Fruit fly (Drosophila melanogaster): ENCODE data around the gene ush.

Gene ush

DNA sequence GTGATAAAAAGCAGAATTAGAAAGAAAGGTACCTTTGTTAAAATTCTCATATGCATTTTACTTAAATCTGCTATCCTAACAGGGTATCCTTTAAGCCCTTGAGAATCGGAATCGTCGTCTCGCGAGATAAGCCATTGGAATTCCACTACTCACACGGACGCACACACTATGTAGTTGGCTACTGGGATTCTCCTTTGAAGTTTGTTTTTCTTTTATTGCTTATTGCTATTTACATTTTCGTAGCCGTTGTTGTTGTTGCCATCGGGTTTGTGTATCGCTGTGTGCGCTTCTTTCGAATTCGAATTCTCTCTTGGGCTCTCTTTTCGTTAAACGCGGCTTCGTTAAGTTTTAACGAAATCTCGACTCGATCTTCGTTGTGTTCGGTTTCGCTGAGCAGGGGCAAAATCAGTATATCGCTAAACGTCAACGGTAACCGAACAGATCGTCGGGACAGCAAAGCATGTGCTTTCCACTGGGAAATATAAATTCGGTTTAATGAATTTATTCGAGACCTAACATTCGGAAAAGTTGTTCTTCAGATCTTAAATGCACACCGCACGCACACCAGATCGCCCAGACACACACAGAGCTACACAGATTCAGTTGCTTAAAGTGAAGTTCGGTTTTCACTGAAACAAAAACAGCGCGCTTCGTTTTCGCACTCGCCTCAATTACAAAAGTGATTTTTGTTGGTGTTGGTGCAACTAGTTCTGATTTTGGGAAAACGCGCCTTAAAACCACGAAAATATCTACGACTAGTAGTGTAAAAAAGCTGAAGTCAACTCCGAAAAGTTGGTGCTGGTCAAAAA, 45.0 kb upstream of the ush start, which contains the start of gene ex (continued):
- peak; percentile 4 for TF ChIP-seq TFAM (GFP tag; optimal IDR thresholded peaks at IDR 0.05)
- TF ChIP-seq shn (GFP tag; optimal IDR thresholded peaks at IDR 0.05) = peak; percentile 50
- TF ChIP-seq CG1792 (GFP tag; optimal IDR thresholded peaks at IDR 0.05) = peak; percentile 69
- TF ChIP-seq ranshi (GFP tag; IDR thresholded peaks at IDR 0.05) = no peak; the same call in 1 of the 2 replicates
- TF ChIP-seq Ada2b (GFP tag; IDR thresholded peaks at IDR 0.05) = no peak
- no peak for TF ChIP-seq CG3065 (GFP tag; optimal IDR thresholded peaks at IDR 0.05)
- TF ChIP-seq amos (GFP tag; IDR thresholded peaks at IDR 0.05; ENCODE audit: partially characterized antibody) = peak; percentile 24; the same call in 1 of the 2 replicates
- peak; percentile 34 for TF ChIP-seq CG10147 (GFP tag; optimal IDR thresholded peaks at IDR 0.05)
- no peak for TF ChIP-seq jigr1 (GFP tag; IDR thresholded peaks at IDR 0.05)
- TF ChIP-seq seq (GFP tag; IDR thresholded peaks at IDR 0.05) = no peak; the same call in 1 of the 2 replicates
- TF ChIP-seq CG7786 (GFP tag; optimal IDR thresholded peaks at IDR 0.05) = no peak
- no peak for TF ChIP-seq trh (GFP tag; optimal IDR thresholded peaks at IDR 0.05)
- TF ChIP-seq CG4328 (GFP tag; optimal IDR thresholded peaks at IDR 0.05) = peak; percentile 74
- TF ChIP-seq bbx (GFP tag; IDR thresholded peaks at IDR 0.05; ENCODE audit: partially characterized antibody) = peak; percentile 44; the same call in 1 of the 2 replicates
- peak; percentile 64; the same call in 1 of the 2 replicates for TF ChIP-seq Awh (GFP tag; IDR thresholded peaks at IDR 0.05)
- peak; percentile 67 for TF ChIP-seq CG7745 (tag; optimal IDR thresholded peaks at IDR 0.05)
- peak; percentile 63 to 66 for TF ChIP-seq bsh (GFP tag; optimal IDR thresholded peaks at IDR 0.05)
- TF ChIP-seq CG12769 (tag; optimal IDR thresholded peaks at IDR 0.05) = peak; percentile 64
- peak; percentile 31 for TF ChIP-seq CG2120 (GFP tag; optimal IDR thresholded peaks at IDR 0.05)
- TF ChIP-seq CG10979 (tag; optimal IDR thresholded peaks at IDR 0.05) = no peak
- TF ChIP-seq fd96Cb (tag; optimal IDR thresholded peaks at IDR 0.05) = no peak
- no peak for TF ChIP-seq CG7271 (tag; optimal IDR thresholded peaks at IDR 0.05)
- TF ChIP-seq CG1603 (tag; optimal IDR thresholded peaks at IDR 0.05) = peak; percentile 22
- peak; percentile 29 for TF ChIP-seq CG10462 (GFP tag; optimal IDR thresholded peaks at IDR 0.05)
- peak; percentile 62 for TF ChIP-seq CG33557 (GFP tag; optimal IDR thresholded peaks at IDR 0.05)
- TF ChIP-seq CG13296 (GFP tag; optimal IDR thresholded peaks at IDR 0.05) = peak; percentile 89
- peak; percentile 96 for TF ChIP-seq Jarid2 (GFP tag; optimal IDR thresholded peaks at IDR 0.05)
- TF ChIP-seq en (GFP tag; optimal IDR thresholded peaks at IDR 0.05) = peak; percentile 7
- TF ChIP-seq CG13123 (GFP tag; optimal IDR thresholded peaks at IDR 0.05) = peak; percentile 36
- TF ChIP-seq ap (GFP tag; IDR thresholded peaks at IDR 0.05) = no peak
- TF ChIP-seq CG13424 (tag; optimal IDR thresholded peaks at IDR 0.05) = peak; percentile 65
- no peak for TF ChIP-seq Ssrp (tag; optimal IDR thresholded peaks at IDR 0.05)
- TF ChIP-seq run (tag; optimal IDR thresholded peaks at IDR 0.05) = peak; percentile 26
- peak in 1 of 3 experiments; percentile 10 for TF ChIP-seq Stat92E (GFP tag; optimal IDR thresholded peaks at IDR 0.05)
- peak; percentile 14 for TF ChIP-seq CG13624 (GFP tag; optimal IDR thresholded peaks at IDR 0.05)
- no peak for TF ChIP-seq Gsc (GFP tag; IDR thresholded peaks at IDR 0.05)
- no peak for TF ChIP-seq CG4424 (GFP tag; optimal IDR thresholded peaks at IDR 0.05)
- TF ChIP-seq CG14014 (GFP tag; IDR thresholded peaks at IDR 0.05) = peak; percentile 67; the same call in 1 of the 2 replicates
- TF ChIP-seq CG34422 (GFP tag; IDR thresholded peaks at IDR 0.05) = no peak
- TF ChIP-seq CG1832 (GFP tag; optimal IDR thresholded peaks at IDR 0.05) = no peak
- TF ChIP-seq wor (GFP tag; IDR thresholded peaks at IDR 0.05) = no peak
- no peak for TF ChIP-seq gt (GFP tag; IDR thresholded peaks at IDR 0.05)
- no peak for TF ChIP-seq CG17361 (GFP tag; IDR thresholded peaks at IDR 0.05)
- TF ChIP-seq Spps (tag; optimal IDR thresholded peaks at IDR 0.05) = peak; percentile 9
- peak; percentile 34 for TF ChIP-seq p53 (GFP tag; optimal IDR thresholded peaks at IDR 0.05)
- peak; percentile 49 for TF ChIP-seq HHEX (GFP tag; optimal IDR thresholded peaks at IDR 0.05)
- TF ChIP-seq CG2129 (GFP tag; IDR thresholded peaks at IDR 0.05; ENCODE audit: partially characterized antibody) = no peak
- TF ChIP-seq zfh1 (GFP tag; IDR thresholded peaks at IDR 0.05) = no peak; the same call in 2 of the 3 replicates

Data from whole organism, embryonic.